Fruit fly (Drosophila melanogaster): ENCODE results near the gene DIP-eta.

Gene DIP-eta

DNA sequence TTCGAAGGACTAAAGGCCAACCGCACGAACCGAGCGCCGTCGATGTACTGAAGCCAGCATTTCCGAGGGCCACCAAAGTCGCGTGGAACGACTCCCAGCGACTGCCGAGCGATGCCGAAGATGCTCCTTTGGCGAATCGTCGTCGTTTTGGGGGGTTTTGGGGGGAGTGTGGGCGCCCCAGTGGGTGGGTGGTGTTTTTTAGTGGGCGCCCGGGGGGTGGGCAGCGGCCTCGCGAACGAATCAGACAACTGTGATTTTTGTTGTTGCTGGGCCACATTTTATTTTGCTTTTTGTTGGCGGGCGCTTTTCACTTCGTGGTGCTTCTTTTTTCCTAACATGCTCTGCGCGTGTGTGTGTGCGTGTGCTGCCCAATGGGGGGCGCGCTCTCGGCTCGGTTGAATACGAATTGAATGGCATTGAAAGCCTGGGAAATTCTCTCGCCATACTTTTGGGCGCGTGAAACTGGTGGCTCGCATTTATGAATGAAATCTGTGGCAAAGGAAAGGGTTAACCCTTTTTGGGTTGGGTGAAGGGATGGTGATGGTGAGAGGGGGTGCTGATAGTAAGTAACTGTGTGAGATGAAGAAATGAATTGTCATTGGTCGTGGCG, at the start of gene DIP-eta:
DIP-eta (minus strand) TSS at position 51 of the 610 bp plus-strand sequence.
- TF ChIP-seq Sin3A (optimal IDR thresholded peaks at IDR 0.05) (no peak), insv (optimal IDR thresholded peaks at IDR 0.05) (no peak)

DNA sequence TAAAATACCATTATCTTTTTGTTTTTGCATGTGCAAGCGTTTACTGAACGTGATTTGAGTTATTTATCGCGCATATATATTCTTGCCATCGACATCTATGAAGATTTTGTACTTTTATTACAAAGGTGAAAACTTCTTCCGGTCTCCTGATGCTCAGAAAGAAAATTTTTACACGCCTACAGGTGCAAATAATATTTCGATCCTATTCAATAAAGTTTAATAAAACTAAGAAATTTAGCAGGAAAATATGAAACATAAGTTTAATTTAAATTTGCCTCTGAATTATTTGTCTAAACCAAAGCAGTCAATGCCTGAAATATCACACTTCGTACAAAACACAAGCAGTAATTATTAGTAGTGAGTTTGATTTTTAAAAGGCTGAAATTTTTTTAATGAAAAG, 44.8 kb upstream of the DIP-eta start, which contains the start of gene Hsp60C:
Hsp60C (plus strand) TSS at position 301 of the 400 bp plus-strand sequence.
- TF ChIP-seq ttk (optimal IDR thresholded peaks at IDR 0.05) (no peak), Sin3A (optimal IDR thresholded peaks at IDR 0.05) (no peak), psq (optimal IDR thresholded peaks at IDR 0.05) (no peak), insv (optimal IDR thresholded peaks at IDR 0.05) (no peak), h (optimal IDR thresholded peaks at IDR 0.05) (no peak)

DNA sequence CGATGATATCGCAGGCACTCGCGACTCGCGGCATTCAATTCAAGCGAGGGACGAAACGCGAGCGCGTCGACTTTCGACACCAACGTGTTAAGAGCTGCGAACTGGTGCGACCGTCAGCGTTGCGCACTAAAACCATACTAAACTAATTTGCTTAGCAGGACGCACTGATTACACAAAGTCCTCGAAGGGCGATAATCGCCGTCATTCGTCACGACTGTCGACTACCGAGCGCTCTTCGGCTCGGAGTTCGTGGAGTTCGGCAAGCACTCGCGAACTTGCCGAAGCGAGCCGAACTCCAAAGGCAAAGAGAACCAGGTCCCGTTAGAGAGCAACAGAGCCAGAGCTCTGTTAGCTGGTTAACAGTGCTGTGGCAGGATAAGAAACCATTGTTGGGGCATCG, 40.7 kb upstream of the DIP-eta start, which contains the start of gene DIP-theta:
DIP-theta (minus strand) TSS at position 146 of the 400 bp plus-strand sequence.
- TF ChIP-seq Myc (optimal IDR thresholded peaks at IDR 0.05) (no peak), ttk (optimal IDR thresholded peaks at IDR 0.05) (no peak), Sin3A (optimal IDR thresholded peaks at IDR 0.05) (no peak), insv (optimal IDR thresholded peaks at IDR 0.05) (no peak), h (optimal IDR thresholded peaks at IDR 0.05) (no peak), psq (optimal IDR thresholded peaks at IDR 0.05) (no peak)

DNA sequence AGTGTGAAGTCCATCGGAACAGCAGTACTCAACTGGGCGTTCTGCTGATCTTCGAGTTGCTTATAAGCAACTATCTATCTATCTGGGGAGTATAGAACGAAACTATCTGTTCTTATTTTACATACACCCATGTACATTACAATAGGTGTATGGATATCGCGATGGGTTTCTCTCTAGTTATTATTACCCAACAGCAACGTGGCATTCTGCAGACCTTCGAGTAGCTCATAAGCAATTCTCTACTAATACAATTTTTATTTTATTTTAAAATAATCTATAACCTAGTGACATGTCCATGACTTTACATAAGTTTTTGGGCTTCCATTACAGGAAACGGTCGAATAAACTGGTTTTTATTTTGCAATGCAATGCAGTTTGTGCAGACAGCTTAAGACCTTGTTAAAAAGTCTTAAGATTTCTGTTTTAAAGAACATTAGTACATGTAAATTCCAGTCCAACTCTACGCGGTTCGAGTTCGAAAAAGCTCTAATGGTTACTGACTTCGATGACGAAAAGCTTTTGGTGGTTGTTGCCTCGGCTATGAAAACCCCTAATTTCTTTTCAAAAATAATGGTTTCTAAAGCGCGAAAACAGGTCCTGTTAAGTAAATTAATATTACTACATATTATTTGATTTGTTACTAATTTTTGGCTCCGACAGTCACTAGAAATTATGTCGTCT, 6.1 kb upstream of the DIP-eta start, which contains the start of gene Cyp6a16:
Cyp6a16 (minus strand) TSS at position 36 of the 681 bp plus-strand sequence.
- TF ChIP-seq insv (optimal IDR thresholded peaks at IDR 0.05) (no peak), ttk (optimal IDR thresholded peaks at IDR 0.05) (no peak), Sin3A (optimal IDR thresholded peaks at IDR 0.05) (no peak), Myc (optimal IDR thresholded peaks at IDR 0.05) (no peak), psq (optimal IDR thresholded peaks at IDR 0.05) (no peak), h (optimal IDR thresholded peaks at IDR 0.05) (no peak)

DNA sequence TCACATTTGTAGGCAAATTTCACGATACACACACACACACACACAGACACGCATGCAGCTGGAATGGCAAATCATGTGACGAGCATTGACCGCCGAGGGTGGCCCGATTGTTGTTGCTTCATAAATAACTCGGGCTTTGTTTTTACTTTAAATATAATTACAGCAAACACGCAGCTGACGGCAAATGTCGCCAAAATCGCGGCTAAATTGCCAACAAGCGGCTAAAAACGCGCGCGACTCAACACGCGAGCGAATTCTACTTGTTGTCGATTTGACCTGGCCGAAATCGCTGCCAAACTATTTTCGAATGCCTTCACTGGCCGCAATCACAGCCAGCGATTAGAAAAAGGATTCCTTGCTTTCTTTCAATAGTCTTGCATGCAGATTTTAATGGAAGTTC, 522 bp downstream of the DIP-eta start:
- TF ChIP-seq ttk (optimal IDR thresholded peaks at IDR 0.05) (no peak), Sin3A (optimal IDR thresholded peaks at IDR 0.05) (no peak), h (optimal IDR thresholded peaks at IDR 0.05) (no peak), psq (optimal IDR thresholded peaks at IDR 0.05) (no peak), Myc (optimal IDR thresholded peaks at IDR 0.05) (no peak), insv (optimal IDR thresholded peaks at IDR 0.05) (no peak)

DNA sequence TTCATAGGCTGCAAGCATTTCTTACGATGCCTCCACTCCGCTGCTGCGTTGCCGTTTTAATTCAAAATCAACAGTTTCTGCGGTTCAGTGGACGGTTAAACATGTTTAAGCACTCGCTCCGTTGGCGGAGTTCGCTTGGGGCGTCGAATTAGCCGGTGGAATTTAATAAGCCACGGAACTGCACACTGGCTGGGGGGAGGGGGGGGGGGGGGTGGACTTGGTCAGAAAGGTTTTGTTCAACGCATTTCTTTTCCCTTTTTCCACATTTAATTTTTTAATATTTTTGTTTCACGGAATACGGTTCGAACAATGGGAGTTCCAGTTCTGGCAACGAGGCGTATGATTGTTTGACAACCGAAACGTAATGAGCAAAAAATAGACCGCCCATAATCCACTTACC, 7.1 kb downstream of the DIP-eta start:
- no peak for TF ChIP-seq insv (optimal IDR thresholded peaks at IDR 0.05)
- TF ChIP-seq ttk (optimal IDR thresholded peaks at IDR 0.05): no peak
- no peak for TF ChIP-seq Sin3A (optimal IDR thresholded peaks at IDR 0.05)
- TF ChIP-seq h (optimal IDR thresholded peaks at IDR 0.05): no peak
- no peak for TF ChIP-seq psq (optimal IDR thresholded peaks at IDR 0.05)
- no peak for TF ChIP-seq Myc (optimal IDR thresholded peaks at IDR 0.05)

DNA sequence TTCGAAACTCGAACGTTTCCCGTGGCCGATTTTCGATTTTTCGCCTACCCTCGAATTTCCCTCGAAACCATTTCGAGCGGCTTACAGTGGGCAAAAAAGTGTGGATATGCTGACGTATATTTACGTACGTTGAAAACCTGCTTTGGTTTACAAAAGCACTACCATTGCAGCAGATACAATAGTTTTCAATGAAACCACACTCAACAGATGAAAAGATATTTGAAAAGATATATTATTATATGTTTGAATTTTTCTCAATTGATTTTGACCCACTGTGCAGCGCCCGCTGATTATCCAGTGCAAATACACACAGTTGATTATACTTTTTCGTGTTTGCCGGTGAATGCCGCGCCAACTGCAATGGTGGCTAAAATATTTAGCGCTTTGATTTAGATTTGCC, 7.6 kb downstream of the DIP-eta start:
- no peak for TF ChIP-seq ttk (optimal IDR thresholded peaks at IDR 0.05)
- TF ChIP-seq Myc (optimal IDR thresholded peaks at IDR 0.05): no peak
- TF ChIP-seq h (optimal IDR thresholded peaks at IDR 0.05): no peak

DNA sequence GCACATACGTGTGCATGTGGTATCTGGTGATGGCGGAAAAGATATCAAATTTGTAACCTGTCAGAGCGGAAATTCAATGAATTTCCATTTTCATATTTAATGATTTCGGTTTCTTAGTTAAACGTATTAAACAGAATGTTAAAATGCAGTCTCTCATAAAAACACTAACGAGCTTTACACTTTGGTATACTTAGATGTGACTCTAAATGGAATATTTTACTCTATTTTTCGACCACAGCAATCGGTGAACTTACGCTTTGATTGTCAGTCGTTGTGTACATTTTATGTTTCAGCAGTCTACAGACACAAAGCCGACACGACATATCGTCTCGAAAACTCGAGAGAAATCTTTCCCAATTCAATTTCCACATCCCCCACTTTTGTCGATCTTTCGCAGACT, 21.2 kb downstream of the DIP-eta start, which contains the start of gene CG18266:
CG18266 (plus strand) TSS at position 301 of the 400 bp plus-strand sequence.
- TF ChIP-seq ttk (optimal IDR thresholded peaks at IDR 0.05) (no peak), h (optimal IDR thresholded peaks at IDR 0.05) (no peak), insv (optimal IDR thresholded peaks at IDR 0.05) (no peak)

DNA sequence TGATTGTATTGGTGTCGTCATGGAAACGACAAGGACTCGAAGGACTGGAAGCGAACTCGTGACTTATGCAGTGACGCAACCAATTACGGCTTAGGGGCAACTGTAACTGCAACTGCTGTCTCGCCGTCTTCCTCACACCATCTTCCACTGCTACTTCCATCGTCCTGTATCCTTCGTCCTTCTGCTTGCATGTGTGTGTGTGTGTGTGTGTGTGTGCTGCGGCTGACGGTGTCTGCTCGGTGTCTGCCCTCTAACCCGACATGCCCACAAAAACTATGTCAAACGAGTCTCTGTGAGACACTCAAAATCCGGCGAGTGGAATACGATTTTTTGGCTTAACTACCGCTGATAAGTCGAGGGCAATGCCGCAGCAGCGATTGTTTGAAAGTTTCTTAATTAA, 23.9 kb downstream of the DIP-eta start:
- TF ChIP-seq ttk (optimal IDR thresholded peaks at IDR 0.05) (no peak), insv (optimal IDR thresholded peaks at IDR 0.05) (no peak), h (optimal IDR thresholded peaks at IDR 0.05) (no peak), Sin3A (optimal IDR thresholded peaks at IDR 0.05) (no peak), Myc (optimal IDR thresholded peaks at IDR 0.05) (no peak), psq (optimal IDR thresholded peaks at IDR 0.05) (no peak)

DNA sequence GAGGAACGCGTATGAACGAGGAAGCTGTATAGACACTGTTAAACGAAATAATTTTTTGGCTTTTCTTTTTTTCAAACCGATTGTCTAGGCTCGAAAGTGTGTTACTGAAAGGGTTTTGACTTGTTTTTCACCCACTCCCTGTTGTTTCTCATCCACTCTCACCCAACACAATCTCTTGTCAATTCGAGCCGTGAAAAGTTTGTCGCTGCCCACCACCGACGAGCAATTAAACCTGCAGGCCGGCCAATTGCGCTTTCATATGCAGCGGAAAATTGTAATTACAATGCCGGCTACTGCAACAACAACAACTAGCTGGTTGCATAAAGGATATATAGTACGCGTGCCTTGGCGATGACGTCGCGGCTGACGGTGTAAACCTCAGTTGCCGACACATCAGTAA, 29.4 kb downstream of the DIP-eta start, which contains the start of gene CG7251:
CG7251 (minus strand) TSS at position 101 of the 400 bp plus-strand sequence.
- TF ChIP-seq ttk (optimal IDR thresholded peaks at IDR 0.05) (no peak), h (optimal IDR thresholded peaks at IDR 0.05) (no peak), Sin3A (optimal IDR thresholded peaks at IDR 0.05) (no peak), insv (optimal IDR thresholded peaks at IDR 0.05) (no peak), Myc (optimal IDR thresholded peaks at IDR 0.05) (no peak), psq (optimal IDR thresholded peaks at IDR 0.05) (no peak)

DNA sequence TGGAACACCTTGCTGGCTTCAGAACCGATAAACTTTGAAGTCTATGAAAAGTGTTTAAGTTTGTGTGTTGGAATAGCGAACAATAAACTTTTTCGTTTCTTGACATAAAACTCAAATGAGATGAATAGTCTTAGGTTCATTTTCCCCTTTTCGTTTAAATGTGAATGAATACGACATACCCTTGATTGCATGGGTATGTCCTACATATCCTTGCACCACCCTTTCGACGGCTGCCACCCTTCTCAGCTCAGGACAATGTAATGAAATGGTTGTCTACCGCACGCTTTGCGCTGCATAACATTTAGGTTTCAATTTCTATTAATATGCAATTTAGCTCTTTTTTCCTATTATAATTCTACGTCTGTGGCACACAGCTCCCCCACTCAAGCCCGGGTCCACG, 36.7 kb downstream of the DIP-eta start, which contains the start of gene CG14011:
CG14011 (minus strand) TSS at position 101 of the 400 bp plus-strand sequence.
- TF ChIP-seq Myc (optimal IDR thresholded peaks at IDR 0.05) (no peak), psq (optimal IDR thresholded peaks at IDR 0.05) (no peak), Sin3A (optimal IDR thresholded peaks at IDR 0.05) (no peak), insv (optimal IDR thresholded peaks at IDR 0.05) (no peak), ttk (optimal IDR thresholded peaks at IDR 0.05) (no peak), h (optimal IDR thresholded peaks at IDR 0.05) (no peak)

DNA sequence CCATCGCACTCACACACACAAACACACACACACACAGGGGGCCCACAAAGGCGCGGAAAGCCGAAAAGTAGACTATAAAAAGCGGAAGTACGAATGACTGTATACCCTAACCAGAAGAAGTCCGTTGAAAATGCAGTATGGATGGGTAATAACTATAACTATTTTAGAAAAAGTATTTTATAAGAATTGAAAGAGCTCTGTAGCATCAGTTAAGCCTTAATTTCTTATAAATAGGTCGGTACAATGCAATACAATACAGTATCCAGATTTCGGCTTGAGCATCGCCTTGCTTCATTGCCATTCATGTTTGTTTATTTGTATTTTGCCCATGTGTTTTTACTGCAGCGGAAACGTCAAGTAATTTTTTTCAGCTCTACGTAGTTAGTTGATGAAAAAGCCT, 48.2 kb downstream of the DIP-eta start:
- TF ChIP-seq Myc (optimal IDR thresholded peaks at IDR 0.05): no peak
- TF ChIP-seq h (optimal IDR thresholded peaks at IDR 0.05): no peak
- TF ChIP-seq ttk (optimal IDR thresholded peaks at IDR 0.05): no peak
- no peak for TF ChIP-seq Sin3A (optimal IDR thresholded peaks at IDR 0.05)
- no peak for TF ChIP-seq insv (optimal IDR thresholded peaks at IDR 0.05)
- no peak for TF ChIP-seq psq (optimal IDR thresholded peaks at IDR 0.05)

Data from Kc167 (cell line).